Worm (Caenorhabditis elegans) whole organism, young adult: ENCODE measurements around the gene srh-245.

Source experiments
- B0035.1 ChIP-seq: sonication (generic microtip); optimal IDR thresholded peaks from 2 replicates; lab custom pipeline; 2016; ENCODE audit warnings: missing genetic modification characterization, mild to moderate bottlenecking, missing compliant biosample characterization, missing genotype, missing genetic modification reagents
- F49E8.2 ChIP-seq: sonication (generic microtip); optimal IDR thresholded peaks from 3 replicates; lab custom pipeline; 2017; ENCODE audit warnings: missing genetic modification characterization, mild to moderate bottlenecking, missing compliant biosample characterization, antibody characterized with exemption, moderate library complexity; ENCODE audit not compliant: insufficient read depth
- F57C9.4 ChIP-seq: sonication (generic microtip); optimal IDR thresholded peaks from 2 replicates; lab custom pipeline; 2017; ENCODE audit warnings: mild to moderate bottlenecking, missing genetic modification characterization, missing compliant biosample characterization
- K12H6.12 ChIP-seq: fragments of 200-800 bp; sonication (Bioruptor generic); optimal IDR thresholded peaks from 2 replicates; lab custom pipeline; 2018; ENCODE audit warnings: mild to moderate bottlenecking, missing genetic modification characterization, missing compliant biosample characterization
- Y53G8AR.9 ChIP-seq: fragments of 200-800 bp; sonication (Bioruptor generic); conservative IDR thresholded peaks from 2 replicates; pipeline ENCODE4 v1.3.6; 2022; ENCODE audit warnings: missing genetic modification reagents, missing genetic modification characterization, missing compliant biosample characterization
- bed-1 ChIP-seq: fragments of 200-800 bp; sonication (Bioruptor generic); IDR thresholded peaks from 2 replicates; pipeline ENCODE4 v1.3.6; 2022; ENCODE audit warnings: missing genetic modification reagents, missing genetic modification characterization, missing compliant biosample characterization
- cebp-2 ChIP-seq: fragments of 200-800 bp; sonication (Bioruptor generic); IDR thresholded peaks from 2 replicates; pipeline ENCODE4 v1.3.6; 2022; ENCODE audit warnings: missing genetic modification characterization, missing compliant biosample characterization
- ceh-27 ChIP-seq: fragments of 200-800 bp; sonication (Bioruptor generic); optimal IDR thresholded peaks from 2 replicates; lab custom pipeline; 2018; ENCODE audit warnings: mild to moderate bottlenecking, missing genetic modification characterization, moderate library complexity, missing compliant biosample characterization
- ceh-79 ChIP-seq: sonication (generic microtip); optimal IDR thresholded peaks from 2 replicates; lab custom pipeline; 2017; ENCODE audit warnings: mild to moderate bottlenecking, missing genetic modification characterization, missing compliant biosample characterization
- chd-7 ChIP-seq: sonication (generic microtip); optimal IDR thresholded peaks from 2 replicates; lab custom pipeline; 2016; ENCODE audit warnings: mild to moderate bottlenecking, missing genetic modification characterization, moderate library complexity, missing compliant biosample characterization
- die-1 ChIP-seq: sonication (generic microtip); optimal IDR thresholded peaks from 2 replicates; lab custom pipeline; 2016; ENCODE audit warnings: missing genotype, mild to moderate bottlenecking, missing genetic modification characterization, missing compliant biosample characterization
- dox-1 ChIP-seq: fragments of 200-800 bp; sonication (Bioruptor generic); IDR thresholded peaks from 2 replicates; pipeline ENCODE4 v1.3.6; 2022; ENCODE audit warnings: missing genetic modification reagents, missing genetic modification characterization, missing compliant biosample characterization
- efl-1 ChIP-seq: fragments of 150-350 bp; optimal IDR thresholded peaks from 2 replicates; lab custom pipeline; 2014; ENCODE audit warnings: missing biosample characterization, missing genetic modification reagents, missing genetic modification characterization
- egl-18 ChIP-seq: fragments of 200-800 bp; sonication (Bioruptor generic); IDR thresholded peaks from 2 replicates; pipeline ENCODE4 v1.3.6; 2022; ENCODE audit warnings: missing genetic modification reagents, missing genetic modification characterization, missing compliant biosample characterization
- ekl-4 ChIP-seq: fragments of 200-800 bp; sonication (Bioruptor generic); IDR thresholded peaks from 2 replicates; pipeline ENCODE4 v1.3.6; 2022; ENCODE audit warnings: missing genetic modification reagents, missing genetic modification characterization, missing compliant biosample characterization
- him-1 ChIP-seq: sonication (generic microtip); optimal IDR thresholded peaks from 2 replicates; lab custom pipeline; 2016; ENCODE audit warnings: missing genotype, missing genetic modification reagents, missing genetic modification characterization, missing compliant biosample characterization
- hlh-12 ChIP-seq: sonication (generic microtip); optimal IDR thresholded peaks from 2 replicates; lab custom pipeline; 2016; ENCODE audit warnings: missing genetic modification characterization, missing compliant biosample characterization
- hlh-26 ChIP-seq: fragments of 200-800 bp; sonication (Bioruptor generic); conservative IDR thresholded peaks from 2 replicates; pipeline ENCODE4 v1.3.6; 2022; ENCODE audit warnings: missing genetic modification reagents, missing genetic modification characterization, missing compliant biosample characterization
- hmg-1.2 ChIP-seq: fragments of 200-800 bp; sonication (Bioruptor generic); IDR thresholded peaks from 2 replicates; pipeline ENCODE4 v1.3.6; 2022; ENCODE audit warnings: missing genetic modification reagents, missing genetic modification characterization, missing compliant biosample characterization
- hmg-20 ChIP-seq: fragments of 200-800 bp; sonication (Bioruptor generic); IDR thresholded peaks from 2 replicates; pipeline ENCODE4 v1.3.6; 2022; ENCODE audit warnings: missing genetic modification reagents, missing genetic modification characterization, missing compliant biosample characterization
- let-526 ChIP-seq: fragments of 200-800 bp; sonication (Bioruptor generic); IDR thresholded peaks from 2 replicates; pipeline ENCODE4 v1.3.6; 2022; ENCODE audit warnings: missing genetic modification reagents, missing genetic modification characterization, missing compliant biosample characterization
- lin-26 ChIP-seq: fragments of 200-800 bp; sonication (Bioruptor generic); IDR thresholded peaks from 2 replicates; pipeline ENCODE4 v1.3.6; 2022; ENCODE audit warnings: missing genetic modification reagents, missing genetic modification characterization, missing compliant biosample characterization
- madf-10 ChIP-seq: sonication (generic microtip); optimal IDR thresholded peaks from 2 replicates; lab custom pipeline; 2016; ENCODE audit warnings: mild to moderate bottlenecking, missing genetic modification characterization, missing compliant biosample characterization
- madf-3 ChIP-seq: fragments of 200-800 bp; sonication (Bioruptor generic); IDR thresholded peaks from 2 replicates; pipeline ENCODE4 v1.3.6; 2022; ENCODE audit warnings: missing genetic modification reagents, missing genetic modification characterization, missing compliant biosample characterization
- madf-8 ChIP-seq: fragments of 200-800 bp; sonication (Bioruptor generic); conservative IDR thresholded peaks from 2 replicates; pipeline ENCODE4 v1.3.6; 2022; ENCODE audit warnings: missing genetic modification reagents, missing genetic modification characterization, missing compliant biosample characterization
- mes-4 ChIP-seq: sonication (generic microtip); optimal IDR thresholded peaks from 2 replicates; lab custom pipeline; 2016; ENCODE audit warnings: missing genotype, missing genetic modification characterization, missing compliant biosample characterization
- mxl-1 ChIP-seq: sonication (generic microtip); optimal IDR thresholded peaks from 2 replicates; lab custom pipeline; 2016; ENCODE audit warnings: missing genetic modification characterization, missing compliant biosample characterization
- nfya-2 ChIP-seq: fragments of 200-800 bp; sonication (Bioruptor generic); IDR thresholded peaks from 2 replicates; pipeline ENCODE4 v1.3.6; 2022; ENCODE audit warnings: missing genetic modification reagents, missing genetic modification characterization, missing compliant biosample characterization
- nhr-80 ChIP-seq: sonication (generic microtip); optimal IDR thresholded peaks from 2 replicates; lab custom pipeline; 2016; ENCODE audit warnings: missing genetic modification characterization, missing compliant biosample characterization
- nhr-90 ChIP-seq: sonication (generic microtip); optimal IDR thresholded peaks from 2 replicates; lab custom pipeline; 2016; ENCODE audit warnings: missing genotype, mild to moderate bottlenecking, missing genetic modification characterization, missing compliant biosample characterization
- sdz-38 ChIP-seq: sonication (generic microtip); optimal IDR thresholded peaks from 2 replicates; lab custom pipeline; 2016; ENCODE audit warnings: missing genotype, missing genetic modification characterization, missing compliant biosample characterization
- sea-2 ChIP-seq: fragments of 200-800 bp; sonication (Bioruptor generic); IDR thresholded peaks from 2 replicates; pipeline ENCODE4 v1.3.6; 2022; ENCODE audit warnings: missing genetic modification characterization, missing compliant biosample characterization
- snpc-1.1 ChIP-seq: sonication (generic microtip); optimal IDR thresholded peaks from 2 replicates; lab custom pipeline; 2017; ENCODE audit warnings: missing genetic modification characterization, mild to moderate bottlenecking, missing compliant biosample characterization, antibody characterized with exemption, moderate library complexity, missing genotype, missing genetic modification reagents; ENCODE audit not compliant: insufficient read depth
- snpc-1.3 ChIP-seq: sonication (generic microtip); optimal IDR thresholded peaks from 2 replicates; lab custom pipeline; 2017; ENCODE audit warnings: missing genetic modification characterization, mild to moderate bottlenecking, missing compliant biosample characterization, antibody characterized with exemption, moderate library complexity, missing genotype, missing genetic modification reagents; ENCODE audit not compliant: insufficient read depth
- snpc-4 ChIP-seq, 5 experiments: fragments of 150-350 bp in 1 of 5; sonication (generic microtip) in 4 of 5; optimal IDR thresholded peaks; 2 replicates each; lab custom pipeline; 2014 to 2018; ENCODE audit warnings: missing genetic modification characterization in 5 of 5, missing biosample characterization in 3 of 5, antibody characterized with exemption in 2 of 5, mild to moderate bottlenecking in 2 of 5, missing compliant biosample characterization in 2 of 5, missing genotype in 2 of 5, moderate library complexity in 2 of 5, missing genetic modification reagents in 1 of 5
- unc-130 ChIP-seq: sonication (generic microtip); optimal IDR thresholded peaks from 2 replicates; lab custom pipeline; 2016; ENCODE audit warnings: missing genetic modification reagents, missing genetic modification characterization, missing compliant biosample characterization
- zfh-2 ChIP-seq: fragments of 200-800 bp; sonication (Bioruptor generic); conservative IDR thresholded peaks from 2 replicates; pipeline ENCODE4 v1.3.6; 2022; ENCODE audit warnings: missing genetic modification reagents, missing genetic modification characterization, missing compliant biosample characterization
- ztf-25 ChIP-seq: fragments of 200-800 bp; sonication (Bioruptor generic); IDR thresholded peaks from 2 replicates; pipeline ENCODE4 v1.3.6; 2022; ENCODE audit warnings: missing genetic modification reagents, missing genetic modification characterization, missing compliant biosample characterization
- ztf-3 ChIP-seq: fragments of 200-800 bp; sonication (Bioruptor generic); optimal IDR thresholded peaks from 2 replicates; lab custom pipeline; 2018; ENCODE audit warnings: mild to moderate bottlenecking, missing genetic modification characterization, missing compliant biosample characterization

Gene srh-245

DNA sequence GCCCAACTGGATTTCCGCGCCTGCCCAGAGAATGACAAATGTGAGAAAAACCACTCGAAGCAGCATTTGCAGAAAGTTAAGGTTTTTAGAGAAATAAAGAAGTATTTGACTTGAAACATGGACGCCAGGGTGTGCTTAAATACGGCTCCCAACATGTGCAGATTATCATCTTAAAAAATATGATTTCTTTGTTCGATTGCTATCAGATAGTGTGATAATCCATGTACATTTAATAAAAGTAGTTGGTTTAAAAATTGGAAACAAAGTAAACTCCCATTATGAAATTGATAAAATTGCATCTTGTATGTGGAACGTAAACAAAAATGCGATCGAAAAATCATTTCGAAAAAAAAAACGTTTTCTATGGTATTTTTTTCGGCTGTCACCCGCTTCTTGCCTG is 28.1 kb downstream of the srh-245 start, which contains the start of gene F48G7.8:
Gene F48G7.8 (minus strand): TSS at position 101 of the 400 bp plus-strand sequence.
- TF ChIP-seq nfya-2, result no peak

DNA sequence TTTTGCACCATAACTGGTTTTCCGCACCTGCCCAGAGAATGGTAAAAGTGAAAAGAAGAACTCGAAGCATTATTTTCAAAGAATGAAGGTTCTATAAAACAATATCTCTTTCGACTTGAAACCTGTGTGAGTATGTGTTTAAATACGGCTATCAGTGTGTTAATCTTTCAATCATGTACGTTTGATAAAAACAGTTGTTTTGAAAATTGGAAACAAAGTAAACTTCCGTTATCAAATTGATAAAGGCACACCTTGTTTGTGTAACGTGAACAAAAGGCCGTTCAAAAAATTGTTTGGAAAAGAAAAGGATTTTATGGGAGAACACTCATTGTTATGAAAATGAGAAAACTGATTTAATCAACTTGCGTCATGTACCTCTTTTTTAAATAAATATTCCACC is 29.4 kb downstream of the srh-245 start, which contains the start of gene F48G7.7:
Gene F48G7.7 (minus strand): TSS at position 101 of the 400 bp plus-strand sequence.
- no peak for TF ChIP-seq Y53G8AR.9
- TF ChIP-seq snpc-1.1, result no peak
- no peak for TF ChIP-seq ztf-3 (GFP tag; lab: Kevin White, UChicago)

- no peak for TF ChIP-seq mes-4 (tag; lab: Kevin White, UChicago)
- TF ChIP-seq hmg-20 (GFP tag; lab: Robert Waterston, UW), result no peak
- TF ChIP-seq, all 124 proteins: peak for 0
Measured at ce11 chrV:624922-625321, 30.8 kb downstream of the srh-245 start, which contains the start of gene srt-17. srt-17 (minus strand) TSS chrV:625022.

ce11 chrV:622902-623301 is 32.8 kb downstream of the srh-245 start, which contains the start of gene F48G7.5:
F48G7.5 (minus strand) TSS chrV:622935.
- TF ChIP-seq snpc-1.3 (tag; lab: Kevin White, UChicago), result no peak
- TF ChIP-seq lin-26, result no peak
- TF ChIP-seq F57C9.4 (tag; lab: Kevin White, UChicago), result no peak
- no peak for TF ChIP-seq ceh-79
- TF ChIP-seq efl-1, result no peak
- TF ChIP-seq hlh-26 (GFP tag; lab: Robert Waterston, UW), result no peak
- TF ChIP-seq unc-130 (GFP tag; lab: Kevin White, UChicago), result no peak
- TF ChIP-seq, all 124 proteins: peak for 0

ce11 chrV:620987-621386 is 34.7 kb downstream of the srh-245 start:
- peak; percentile 51; the same call in 1 of the 2 replicates for TF ChIP-seq zfh-2 (GFP tag; lab: Robert Waterston, UW)
- no peak for TF ChIP-seq let-526 (GFP tag; lab: Robert Waterston, UW)
- no peak for TF ChIP-seq K12H6.12 (tag; lab: Kevin White, UChicago)
- TF ChIP-seq die-1 (tag; lab: Kevin White, UChicago), result no peak

DNA sequence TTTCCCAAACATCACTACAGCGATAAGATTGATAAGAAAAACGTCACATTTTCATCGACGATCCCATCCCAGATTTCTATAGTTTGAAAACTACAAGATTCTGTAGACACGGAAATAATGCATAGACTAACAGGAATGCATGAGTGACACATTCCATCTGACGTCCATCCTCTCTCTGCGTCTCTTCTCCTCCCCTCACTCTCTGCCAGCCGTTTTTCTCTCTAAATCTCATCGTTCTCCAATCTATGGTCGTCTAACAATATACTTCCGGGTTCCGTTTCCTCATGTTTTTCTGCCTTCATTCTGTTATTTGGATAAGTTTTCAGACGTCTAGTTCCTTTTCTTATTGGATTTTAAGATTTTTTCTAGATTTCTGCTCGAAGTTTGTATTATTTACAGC is 36.7 kb downstream of the srh-245 start, which contains the start of gene F48G7.4:
Gene F48G7.4 (plus strand): TSS at position 400 of the 400 bp plus-strand sequence.
- no peak for TF ChIP-seq F57C9.4 (tag; lab: Kevin White, UChicago)
- no peak for TF ChIP-seq madf-3
- TF ChIP-seq bed-1 (GFP tag; lab: Robert Waterston, UW), result no peak
- TF ChIP-seq die-1 (tag; lab: Kevin White, UChicago), result no peak
- no peak for TF ChIP-seq hlh-12 (tag; lab: Kevin White, UChicago)
- no peak for TF ChIP-seq nhr-90
- no peak for TF ChIP-seq cebp-2
- no peak for TF ChIP-seq ztf-25 (GFP tag; lab: Robert Waterston, UW)
- peak; percentile 54 for TF ChIP-seq K12H6.12 (tag; lab: Kevin White, UChicago)
- TF ChIP-seq dox-1 (GFP tag; lab: Robert Waterston, UW), result peak; percentile 54
- TF ChIP-seq egl-18 (GFP tag; lab: Robert Waterston, UW), result no peak
- TF ChIP-seq sea-2 (GFP tag; lab: Robert Waterston, UW), result no peak
- no peak for TF ChIP-seq chd-7 (tag; lab: Kevin White, UChicago)
- TF ChIP-seq F49E8.2 (tag; lab: Kevin White, UChicago), result no peak
- no peak for TF ChIP-seq mxl-1 (tag; lab: Kevin White, UChicago)
- no peak for TF ChIP-seq snpc-4 (GFP tag; optimal IDR thresholded peaks at IDR 0.05; lab: Kevin White, UChicago)
- TF ChIP-seq snpc-4 (tag; optimal IDR thresholded peaks at IDR 0.05; lab: Kevin White, UChicago), result peak in 1 of 4 experiments; percentile 54
- TF ChIP-seq him-1 (tag; lab: Kevin White, UChicago), result no peak
- no peak for TF ChIP-seq B0035.1
- TF ChIP-seq hlh-26 (GFP tag; lab: Robert Waterston, UW), result no peak
- TF ChIP-seq hmg-1.2, result peak; percentile 89
- TF ChIP-seq hmg-20 (GFP tag; lab: Robert Waterston, UW), result no peak
- TF ChIP-seq madf-10 (tag; lab: Kevin White, UChicago), result no peak
- TF ChIP-seq lin-26, result no peak
- no peak for TF ChIP-seq sdz-38 (tag; lab: Kevin White, UChicago)
- TF ChIP-seq ekl-4, result no peak
- TF ChIP-seq ceh-27 (GFP tag; lab: Kevin White, UChicago), result peak; percentile 41
- peak; percentile 20 for TF ChIP-seq nhr-80 (tag; lab: Kevin White, UChicago)
- TF ChIP-seq madf-8, result no peak
